Fruit fly (Drosophila melanogaster) whole organism, embryonic: ENCODE results near the gene rempA.
A peak's percentile ranks its signal among the peaks of the same experiment; 100 is the strongest.

Experiments used
- Antp ChIP-seq: fragments of 200-800 bp; sonication (Bioruptor generic); optimal IDR thresholded peaks from 3 replicates; lab custom pipeline; 2016; ENCODE audit warnings: missing biosample characterization, missing genetic modification characterization
- Asciz ChIP-seq: fragments of 200-800 bp; sonication (Bioruptor generic); optimal IDR thresholded peaks from 2 replicates; lab custom pipeline; 2017; ENCODE audit warnings: missing biosample characterization, mild to moderate bottlenecking, missing genetic modification characterization, missing genetic modification reagents
- CG10543 ChIP-seq: fragments of 200-800 bp; sonication (Bioruptor generic); optimal IDR thresholded peaks from 3 replicates; lab custom pipeline; 2017; ENCODE audit warnings: missing biosample characterization, mild to moderate bottlenecking, missing genetic modification characterization, moderate library complexity
- CG13287 ChIP-seq: fragments of 200-800 bp; sonication (Bioruptor generic); IDR thresholded peaks from 2 replicates; pipeline ENCODE4 v1.3.6; 2022; ENCODE audit warnings: missing biosample characterization, missing genetic modification characterization; ENCODE audit not compliant: partially characterized antibody
- CG13775 ChIP-seq: fragments of 200-800 bp; sonication (Bioruptor generic); optimal IDR thresholded peaks from 3 replicates; lab custom pipeline; 2017; ENCODE audit warnings: missing biosample characterization, mild to moderate bottlenecking, missing genetic modification characterization
- CG15696 ChIP-seq: fragments of 200-800 bp; sonication (Bioruptor generic); optimal IDR thresholded peaks from 2 replicates; lab custom pipeline; 2019; ENCODE audit warnings: missing biosample characterization, mild to moderate bottlenecking, missing genetic modification characterization, moderate library complexity
- CG2129 ChIP-seq: fragments of 200-800 bp; sonication (Bioruptor generic); IDR thresholded peaks from 2 replicates; pipeline ENCODE4 v1.3.6; 2022; ENCODE audit warnings: missing biosample characterization, missing genetic modification characterization; ENCODE audit not compliant: partially characterized antibody
- CG30020 ChIP-seq: fragments of 200-800 bp; optimal IDR thresholded peaks from 2 replicates; lab custom pipeline; 2019; ENCODE audit warnings: missing biosample characterization, mild to moderate bottlenecking, missing genetic modification characterization, moderate library complexity
- CG32767 ChIP-seq: fragments of 200-800 bp; sonication (Bioruptor generic); IDR thresholded peaks from 2 replicates; pipeline ENCODE4 v1.3.6; 2022; ENCODE audit warnings: missing biosample characterization, missing genetic modification characterization
- CG4282 ChIP-seq: fragments of 200-800 bp; sonication (Bioruptor generic); optimal IDR thresholded peaks from 2 replicates; lab custom pipeline; 2016; ENCODE audit warnings: missing biosample characterization, missing genetic modification characterization
- CG4404 ChIP-seq: fragments of 200-800 bp; sonication (Bioruptor generic); IDR thresholded peaks from 2 replicates; pipeline ENCODE4 v1.3.6; 2022; ENCODE audit warnings: missing biosample characterization, missing genetic modification characterization
- CG7556 ChIP-seq: fragments of 200-800 bp; sonication (Bioruptor generic); optimal IDR thresholded peaks from 2 replicates; lab custom pipeline; 2017; ENCODE audit warnings: missing biosample characterization, mild to moderate bottlenecking, missing genetic modification characterization
- CG7928 ChIP-seq: fragments of 200-800 bp; sonication (Bioruptor generic); optimal IDR thresholded peaks from 2 replicates; lab custom pipeline; 2017; ENCODE audit warnings: missing biosample characterization, mild to moderate bottlenecking, missing genetic modification characterization
- CrebB ChIP-seq: fragments of 200-800 bp; sonication (Bioruptor generic); optimal IDR thresholded peaks from 3 replicates; lab custom pipeline; 2018; ENCODE audit warnings: missing biosample characterization, mild to moderate bottlenecking, missing genetic modification characterization
- D19B ChIP-seq: fragments of 200-800 bp; sonication (Bioruptor generic); optimal IDR thresholded peaks from 2 replicates; lab custom pipeline; 2017; ENCODE audit warnings: missing biosample characterization, mild to moderate bottlenecking, missing genetic modification characterization
- Dek ChIP-seq: fragments of 200-800 bp; sonication (Bioruptor generic); optimal IDR thresholded peaks from 3 replicates; lab custom pipeline; 2019; ENCODE audit warnings: missing biosample characterization, mild to moderate bottlenecking, missing genetic modification characterization, moderate library complexity
- Dip2 ChIP-seq: fragments of 200-800 bp; sonication (Bioruptor generic); IDR thresholded peaks from 2 replicates; pipeline ENCODE4 v1.3.6; 2022; ENCODE audit warnings: missing biosample characterization, missing genetic modification characterization
- Dip3 ChIP-seq: fragments of 200-800 bp; sonication (Bioruptor generic); optimal IDR thresholded peaks from 3 replicates; lab custom pipeline; 2016; ENCODE audit warnings: missing biosample characterization, missing genetic modification characterization
- Drgx ChIP-seq: fragments of 200-800 bp; sonication (Bioruptor generic); IDR thresholded peaks from 2 replicates; pipeline ENCODE4 v1.3.6; 2022; ENCODE audit warnings: missing biosample characterization, missing genetic modification characterization
- Fer2 ChIP-seq: fragments of 200-800 bp; sonication (Bioruptor generic); optimal IDR thresholded peaks from 2 replicates; lab custom pipeline; 2018; ENCODE audit warnings: missing biosample characterization, mild to moderate bottlenecking, missing genetic modification characterization, moderate library complexity
- H15 ChIP-seq: fragments of 200-800 bp; sonication (Bioruptor generic); IDR thresholded peaks from 3 replicates; pipeline ENCODE4 v1.3.6; 2022; ENCODE audit warnings: missing biosample characterization, missing genetic modification characterization
- Hsf ChIP-seq: fragments of 200-800 bp; sonication (Bioruptor generic); optimal IDR thresholded peaks from 3 replicates; lab custom pipeline; 2016; ENCODE audit warnings: missing biosample characterization, missing genetic modification characterization
- Med ChIP-seq: fragments of 200-800 bp; sonication (Bioruptor generic); peaks from one replicate; lab custom pipeline; 2016; ENCODE audit warnings: missing biosample characterization, missing genetic modification characterization, mild to moderate bottlenecking, inconsistent platforms, moderate library complexity
- Meics ChIP-seq: fragments of 200-800 bp; sonication (Bioruptor generic); optimal IDR thresholded peaks from 2 replicates; lab custom pipeline; 2017; ENCODE audit warnings: missing biosample characterization, mild to moderate bottlenecking, missing genetic modification characterization
- Mrtf ChIP-seq: fragments of 200-800 bp; sonication (Bioruptor generic); IDR thresholded peaks from 3 replicates; pipeline ENCODE4 v1.3.6; 2022; ENCODE audit warnings: missing biosample characterization, missing genetic modification characterization
- Neu2 ChIP-seq: fragments of 200-800 bp; sonication (Bioruptor generic); optimal IDR thresholded peaks from 3 replicates; lab custom pipeline; 2016; ENCODE audit warnings: missing biosample characterization, missing genetic modification characterization, borderline replicate concordance
- NfI ChIP-seq: fragments of 200-800 bp; sonication (Bioruptor generic); optimal IDR thresholded peaks from 3 replicates; lab custom pipeline; 2018; ENCODE audit warnings: missing biosample characterization, mild to moderate bottlenecking, missing genetic modification characterization, moderate library complexity
- Ptx1 ChIP-seq: fragments of 200-800 bp; sonication (Bioruptor generic); IDR thresholded peaks from 2 replicates; pipeline ENCODE4 v1.3.6; 2022; ENCODE audit warnings: missing biosample characterization, missing genetic modification characterization
- Rfx ChIP-seq: fragments of 200-800 bp; sonication (Bioruptor generic); IDR thresholded peaks from 2 replicates; pipeline ENCODE4 v1.3.6; 2022; ENCODE audit warnings: missing biosample characterization, missing genetic modification characterization
- Scr ChIP-seq: fragments of 200-800 bp; sonication (Bioruptor generic); IDR thresholded peaks from 2 replicates; pipeline ENCODE4 v1.3.6; 2022; ENCODE audit warnings: missing biosample characterization, missing genetic modification characterization; ENCODE audit not compliant: partially characterized antibody
- Ssrp ChIP-seq: fragments of 200-800 bp; sonication (Bioruptor generic); optimal IDR thresholded peaks from 2 replicates; lab custom pipeline; 2018; ENCODE audit warnings: missing biosample characterization, mild to moderate bottlenecking, missing genetic modification characterization, moderate library complexity
- Stat92E ChIP-seq, 3 experiments: fragments of >200 bp in 2 of 3; fragments of 200-800 bp in 1 of 3; sonication (Bioruptor generic) in 1 of 3; optimal IDR thresholded peaks; 2 replicates each; lab custom pipeline; 2017 to 2019; ENCODE audit warnings: missing biosample characterization in 3 of 3, missing genetic modification characterization in 3 of 3, mild to moderate bottlenecking in 1 of 3, moderate library complexity in 1 of 3
- Taf1 ChIP-seq: fragments of 200-800 bp; sonication (Bioruptor generic); IDR thresholded peaks from 2 replicates; pipeline ENCODE4 v1.3.6; 2022; ENCODE audit warnings: missing biosample characterization, missing genetic modification characterization
- ac ChIP-seq: fragments of 200-800 bp; sonication (Bioruptor generic); optimal IDR thresholded peaks from 3 replicates; lab custom pipeline; 2017; ENCODE audit warnings: missing biosample characterization, mild to moderate bottlenecking, missing genetic modification characterization
- ase ChIP-seq: fragments of 200-800 bp; sonication (Bioruptor generic); IDR thresholded peaks from 3 replicates; pipeline ENCODE4 v1.3.6; 2022; ENCODE audit warnings: missing biosample characterization, missing genetic modification characterization
- bbx ChIP-seq: fragments of 200-800 bp; sonication (Bioruptor generic); IDR thresholded peaks from 2 replicates; pipeline ENCODE4 v1.3.6; 2022; ENCODE audit warnings: missing biosample characterization, missing genetic modification characterization; ENCODE audit not compliant: partially characterized antibody
- cad ChIP-seq: fragments of >200 bp; optimal IDR thresholded peaks from 2 replicates; lab custom pipeline; 2017; ENCODE audit warnings: missing biosample characterization, missing genetic modification characterization
- dati ChIP-seq: fragments of 200-800 bp; sonication (Bioruptor generic); IDR thresholded peaks from 2 replicates; pipeline ENCODE4 v1.3.6; 2022; ENCODE audit warnings: missing biosample characterization, missing genetic modification characterization
- dmrt11E ChIP-seq: fragments of 200-800 bp; sonication (Bioruptor generic); optimal IDR thresholded peaks from 3 replicates; lab custom pipeline; 2018; ENCODE audit warnings: missing biosample characterization, mild to moderate bottlenecking, missing genetic modification characterization, moderate library complexity
- exex ChIP-seq: fragments of 200-800 bp; sonication (Bioruptor generic); optimal IDR thresholded peaks from 4 replicates; lab custom pipeline; 2018; ENCODE audit warnings: missing biosample characterization, mild to moderate bottlenecking, missing genetic modification characterization, moderate library complexity
- gem ChIP-seq: fragments of 200-800 bp; sonication (Bioruptor generic); optimal IDR thresholded peaks from 2 replicates; lab custom pipeline; 2019; ENCODE audit warnings: missing biosample characterization, mild to moderate bottlenecking, missing genetic modification characterization, moderate library complexity
- inv ChIP-seq: fragments of 200-800 bp; sonication (Bioruptor generic); IDR thresholded peaks from 2 replicates; pipeline ENCODE4 v1.3.6; 2022; ENCODE audit warnings: missing biosample characterization, missing genetic modification characterization; ENCODE audit not compliant: partially characterized antibody
- kay ChIP-seq: fragments of 200-800 bp; sonication (Bioruptor generic); optimal IDR thresholded peaks from 2 replicates; lab custom pipeline; 2016; ENCODE audit warnings: missing biosample characterization, missing genetic modification characterization
- luna ChIP-seq: fragments of 200-800 bp; sonication (Bioruptor generic); optimal IDR thresholded peaks from 2 replicates; lab custom pipeline; 2016; ENCODE audit warnings: missing biosample characterization, missing genetic modification characterization
- mld ChIP-seq: fragments of 200-800 bp; sonication (Bioruptor generic); IDR thresholded peaks from 3 replicates; pipeline ENCODE4 v1.3.6; 2022; ENCODE audit warnings: missing biosample characterization, missing genetic modification characterization; ENCODE audit not compliant: partially characterized antibody
- pan ChIP-seq, 4 experiments: fragments of >200 bp in 3 of 4; fragments of 200-800 bp in 1 of 4; sonication (Bioruptor generic) in 1 of 4; optimal IDR thresholded peaks in 3 of 4; IDR thresholded peaks in 1 of 4; 2 replicates each; pipeline versions ENCODE4 v1.3.6 to Lab custom; 2017 to 2022; ENCODE audit warnings: missing biosample characterization in 2 of 4, missing genetic modification characterization in 2 of 4, mixed read lengths in 1 of 4
- row ChIP-seq: fragments of 200-800 bp; sonication (Bioruptor generic); IDR thresholded peaks from 3 replicates; pipeline ENCODE4 v1.3.6; 2022; ENCODE audit warnings: missing biosample characterization, missing genetic modification characterization
- sim ChIP-seq: fragments of 200-800 bp; sonication (Bioruptor generic); IDR thresholded peaks from 2 replicates; pipeline ENCODE4 v1.3.6; 2022; ENCODE audit warnings: missing biosample characterization, missing genetic modification characterization
- toy ChIP-seq: fragments of 200-800 bp; sonication (Bioruptor generic); IDR thresholded peaks from 2 replicates; pipeline ENCODE4 v1.3.6; 2022; ENCODE audit warnings: missing biosample characterization, missing genetic modification characterization
- vnd ChIP-seq: fragments of 200-800 bp; sonication (Bioruptor generic); IDR thresholded peaks from 3 replicates; pipeline ENCODE4 v1.3.6; 2022; ENCODE audit warnings: missing biosample characterization, missing genetic modification characterization; ENCODE audit not compliant: partially characterized antibody

rempA gene

DNA sequence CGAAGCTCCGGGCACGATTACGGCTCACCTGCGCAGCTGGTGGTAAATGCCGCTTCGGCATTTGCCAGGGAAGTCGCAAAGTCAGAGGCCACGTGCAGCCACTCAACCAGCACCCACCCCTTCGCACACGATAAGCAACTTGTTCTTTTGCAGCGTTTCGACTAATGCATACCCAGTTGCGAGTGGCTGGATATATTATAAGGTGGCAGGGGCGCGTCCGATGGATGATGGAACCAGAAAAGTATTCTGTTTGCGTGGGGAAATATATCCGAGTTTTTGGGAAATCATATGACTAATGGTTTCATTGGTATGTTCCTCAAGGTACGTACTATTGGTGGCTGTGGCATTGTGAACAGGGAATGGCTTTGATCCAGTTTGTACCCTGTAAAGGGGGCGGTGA, 10.5 kb downstream of the rempA start (continued):
- TF ChIP-seq exex (tag; lab: Kevin White, UChicago) (no peak), Dip2 (no peak), Scr (GFP tag; lab: Robert Waterston, UW) (0 out of 2 replicates have a peak, but pooled peaks have one; percentile 31), ac (GFP tag; lab: Kevin White, UChicago) (no peak), bbx (GFP tag; lab: Robert Waterston, UW) (peak; percentile 54; the same call in 1 of the 2 replicates), CG4404 (GFP tag; lab: Robert Waterston, UW) (no peak), Dip3 (GFP tag; lab: Kevin White, UChicago) (no peak), CG7556 (GFP tag; lab: Kevin White, UChicago) (no peak), Taf1 (GFP tag; lab: Robert Waterston, UW) (no peak), kay (no peak), Antp (GFP tag; lab: Kevin White, UChicago) (no peak), Stat92E (GFP tag; optimal IDR thresholded peaks at IDR 0.05; lab: Kevin White, UChicago) (no peak), toy (GFP tag; lab: Robert Waterston, UW) (no peak), CG32767 (GFP tag; lab: Robert Waterston, UW) (no peak), dati (no peak), Ssrp (tag; lab: Kevin White, UChicago) (no peak), row (GFP tag; lab: Robert Waterston, UW) (peak; percentile 75), cad (GFP tag; lab: Kevin White, UChicago) (no peak), Mrtf (GFP tag; lab: Robert Waterston, UW) (no peak), mld (GFP tag; lab: Robert Waterston, UW) (0 out of 3 replicates have a peak, but pooled peaks have one; percentile 40), Drgx (GFP tag; lab: Robert Waterston, UW) (no peak), Dek (no peak), pan (optimal IDR thresholded peaks at IDR 0.05; lab: Kevin White, UChicago) (no peak), pan (GFP tag; optimal IDR thresholded peaks at IDR 0.05 in 1 of 2, IDR thresholded peaks at IDR 0.05 in 1 of 2) (peak in 1 of 2 experiments; percentile 17), Hsf (GFP tag; lab: Kevin White, UChicago) (no peak), Med (GFP tag; lab: Kevin White, UChicago) (peak; percentile 50), CG15696 (tag; lab: Kevin White, UChicago) (no peak), Asciz (no peak), NfI (GFP tag; lab: Kevin White, UChicago) (no peak), Meics (GFP tag; lab: Kevin White, UChicago) (no peak), CG10543 (GFP tag; lab: Kevin White, UChicago) (no peak), ase (GFP tag; lab: Robert Waterston, UW) (no peak), CG13775 (GFP tag; lab: Kevin White, UChicago) (no peak), H15 (GFP tag; lab: Robert Waterston, UW) (0 out of 3 replicates have a peak, but pooled peaks have one; percentile 12), vnd (GFP tag; lab: Robert Waterston, UW) (peak; percentile 56; the same call in 1 of the 3 replicates), CrebB (tag; lab: Kevin White, UChicago) (no peak), sim (no peak), inv (GFP tag; lab: Robert Waterston, UW) (peak; percentile 36; the same call in 1 of the 2 replicates), CG4282 (GFP tag; lab: Kevin White, UChicago) (no peak), Ptx1 (GFP tag; lab: Robert Waterston, UW) (0 out of 2 replicates have a peak, but pooled peaks have one; percentile 15), Neu2 (no peak), gem (no peak), CG13287 (GFP tag; lab: Robert Waterston, UW) (no peak), luna (GFP tag; lab: Kevin White, UChicago) (no peak), dmrt11E (no peak), D19B (GFP tag; lab: Kevin White, UChicago) (peak; percentile 61), CG7928 (GFP tag; lab: Kevin White, UChicago) (no peak), CG30020 (tag; lab: Kevin White, UChicago) (no peak), Rfx (GFP tag; lab: Robert Waterston, UW) (no peak), CG2129 (GFP tag; lab: Robert Waterston, UW) (no peak), Fer2 (tag; lab: Kevin White, UChicago) (no peak)
